Fruit fly (Drosophila melanogaster) whole organism: ENCODE results near the gene CG15506.

Experiments used
- Dll ChIP-seq: fragments of >200 bp; optimal IDR thresholded peaks from 2 replicates; lab custom pipeline; 2017
- psq ChIP-seq: fragments of >200 bp; optimal IDR thresholded peaks from 2 replicates; lab custom pipeline; 2017
- usp ChIP-seq: fragments of >200 bp; optimal IDR thresholded peaks from 2 replicates; lab custom pipeline; 2017; ENCODE audit warnings: missing biosample characterization, missing genetic modification characterization, mixed read lengths

dm6 chr3R:29689211-29689610 is 29.3 kb upstream of the CG15506 start, which contains the start of gene Obp99c:
- TF ChIP-seq psq (lab: Kevin White, UChicago) (no peak), Dll (lab: Kevin White, UChicago) (no peak), usp (GFP tag; lab: Kevin White, UChicago) (no peak)
